Worm (Caenorhabditis elegans) whole organism, late embryonic: ENCODE data around the gene inx-10.

Source experiments
- F13H6.1 ChIP-seq: sonication (generic microtip); optimal IDR thresholded peaks from 2 replicates; lab custom pipeline; 2016; ENCODE audit warnings: missing genetic modification characterization, missing compliant biosample characterization
- dve-1 ChIP-seq: sonication (generic microtip); optimal IDR thresholded peaks from 2 replicates; lab custom pipeline; 2017; ENCODE audit warnings: antibody characterized with exemption, mild to moderate bottlenecking, missing genetic modification characterization, missing compliant biosample characterization
- fkh-10 ChIP-seq: fragments of 150-350 bp; optimal IDR thresholded peaks from 2 replicates; lab custom pipeline; 2014; ENCODE audit warnings: missing biosample characterization, missing genetic modification reagents, missing genetic modification characterization
- nhr-11 ChIP-seq: fragments of 150-350 bp; optimal IDR thresholded peaks from 2 replicates; lab custom pipeline; 2014; ENCODE audit warnings: missing biosample characterization, missing genetic modification characterization
- nhr-232 ChIP-seq: sonication (generic microtip); optimal IDR thresholded peaks from 2 replicates; lab custom pipeline; 2016; ENCODE audit warnings: missing genetic modification characterization, missing compliant biosample characterization
- npax-4 ChIP-seq: sonication (generic microtip); optimal IDR thresholded peaks from 2 replicates; lab custom pipeline; 2016; ENCODE audit warnings: missing genetic modification characterization, missing compliant biosample characterization

ce11 chrV:9224377-9224776 is 17.1 kb upstream of the inx-10 start:
- no peak for TF ChIP-seq dve-1 (tag; lab: Kevin White, UChicago)
- no peak for TF ChIP-seq nhr-232
- TF ChIP-seq npax-4 (tag; lab: Kevin White, UChicago) = no peak
- TF ChIP-seq nhr-11 (tag; lab: Kevin White, UChicago) = no peak
- TF ChIP-seq fkh-10 (GFP tag; lab: Kevin White, UChicago) = no peak
- TF ChIP-seq F13H6.1 (tag; lab: Kevin White, UChicago) = no peak
